Worm (Caenorhabditis elegans): ENCODE measurements around the gene K12H6.10.

DNA sequence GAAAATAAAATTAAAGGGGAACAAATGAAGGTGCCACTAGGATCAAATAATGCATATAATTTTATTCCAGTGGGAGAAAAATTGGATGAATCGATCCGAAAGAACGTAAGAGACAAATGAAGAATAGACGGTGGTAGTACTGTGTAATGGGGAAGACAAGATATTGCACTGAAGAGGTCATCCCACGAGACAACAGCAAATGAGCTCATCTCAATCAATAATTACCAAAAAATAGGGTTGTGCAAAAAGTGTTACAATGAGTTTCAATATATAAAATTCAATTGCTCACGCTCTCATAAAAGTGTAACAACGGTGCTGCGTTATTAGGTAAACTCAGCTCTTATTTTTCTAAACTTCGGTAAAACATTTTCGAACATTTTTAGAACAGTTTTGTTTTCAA lies 14.2 kb downstream of the K12H6.10 start, which contains the start of gene K12H6.7:
- TF ChIP-seq him-1 (tag; optimal IDR thresholded peaks at IDR 0.05) (no peak), W03F9.2 (tag; optimal IDR thresholded peaks at IDR 0.05) (no peak)
